Fruit fly (Drosophila melanogaster) whole organism, prepupa: Measurements from ENCODE around the gene CG11396.

Experiments
- CG6854 ChIP-seq: fragments of 200-800 bp; sonication (Bioruptor generic); optimal IDR thresholded peaks from 2 replicates; lab custom pipeline; 2017; ENCODE audit warnings: missing biosample characterization, mild to moderate bottlenecking, missing genetic modification characterization
- achi ChIP-seq: fragments of 200-800 bp; sonication (Bioruptor generic); optimal IDR thresholded peaks from 3 replicates; lab custom pipeline; 2016; ENCODE audit warnings: missing biosample characterization, missing genetic modification characterization

DNA sequence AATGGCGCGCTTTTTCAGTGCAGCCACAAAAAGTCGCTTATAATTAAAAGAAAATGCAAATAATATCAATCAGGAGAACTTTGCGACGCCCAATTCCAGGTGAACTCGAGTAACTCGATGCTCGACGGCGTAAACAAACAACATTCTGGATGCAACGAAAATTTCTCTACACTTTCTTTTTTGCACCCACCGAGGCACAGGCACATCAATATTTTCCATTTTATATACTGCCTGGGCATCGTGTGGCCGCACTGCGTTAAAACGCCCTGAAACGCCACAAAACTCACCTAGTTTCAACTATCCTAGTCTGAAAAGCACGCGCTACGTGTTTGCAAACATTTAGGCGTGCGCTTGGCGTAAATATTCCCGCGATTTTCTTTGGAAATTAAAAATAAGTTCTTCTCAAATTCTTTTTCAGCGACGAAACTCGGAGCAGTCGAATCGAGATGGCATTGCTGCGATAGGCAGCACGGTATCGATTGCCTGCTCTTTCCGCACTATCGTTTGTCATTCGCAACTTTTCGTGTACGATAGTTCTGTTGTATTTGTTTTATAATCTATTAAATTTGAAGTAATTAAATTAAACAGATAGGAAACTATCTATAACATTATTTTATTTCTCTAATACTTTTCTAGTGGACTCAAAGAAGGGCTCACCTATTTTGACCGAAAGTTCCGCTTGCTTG lies 2.1 kb downstream of the CG11396 start, which contains the start of gene Pcif1:
- no peak for TF ChIP-seq CG6854 (GFP tag; lab: Kevin White, UChicago)
- peak; percentile 13 for TF ChIP-seq achi (GFP tag; lab: Kevin White, UChicago)
